Worm (Caenorhabditis elegans): ENCODE measurements around the gene srh-185.
"Not testable (repeated sequence)": the region's sequence is repeated elsewhere in the genome, so short reads cannot be mapped to it uniquely, and the experiment has no call there.

srh-185 gene

ce11 chrV:3094351-3094750 lies 28.3 kb downstream of the srh-185 start, which contains the start of gene cyp-33C9:
Gene cyp-33C9 (minus strand): TSS chrV:3094561.
- TF ChIP-seq snpc-3.4 (tag; optimal IDR thresholded peaks at IDR 0.05) (no peak), rcor-1 (GFP tag; IDR thresholded peaks at IDR 0.05) (no peak), F33H1.4 (GFP tag; IDR thresholded peaks at IDR 0.05) (no peak), F57A8.1 (GFP tag; optimal IDR thresholded peaks at IDR 0.05) (no peak), lin-40 (tag; optimal IDR thresholded peaks at IDR 0.05) (no peak), Y95B8A.8 (GFP tag; IDR thresholded peaks at IDR 0.05) (no peak), hmg-1.2 (GFP tag; IDR thresholded peaks at IDR 0.05) (peak; percentile 34; the same call in 1 of the 2 replicates), repo-1 (tag; optimal IDR thresholded peaks at IDR 0.05) (no peak), nhr-80 (tag; optimal IDR thresholded peaks at IDR 0.05) (peak; percentile 8), dox-1 (GFP tag; IDR thresholded peaks at IDR 0.05) (no peak), attf-6 (GFP tag; IDR thresholded peaks at IDR 0.05) (no peak), nfyb-1 (GFP tag; IDR thresholded peaks at IDR 0.05) (no peak)

- TF ChIP-seq snpc-4 (GFP tag; optimal IDR thresholded peaks at IDR 0.05) = no peak
- TF ChIP-seq snpc-4 (tag; optimal IDR thresholded peaks at IDR 0.05) = peak in 1 of 4 experiments; percentile 53
- no peak for TF ChIP-seq ztf-22 (GFP tag; optimal IDR thresholded peaks at IDR 0.05)
Measured at ce11 chrV:3100527-3100926, 34.5 kb downstream of the srh-185 start.

- not testable (repeated sequence) for TF ChIP-seq chd-7 (tag; optimal IDR thresholded peaks at IDR 0.05); lsl-1 (GFP tag; optimal IDR thresholded peaks at IDR 0.05); fkh-3 (tag; optimal IDR thresholded peaks at IDR 0.05)
Measured at ce11 chrV:3102049-3102448, 36.0 kb downstream of the srh-185 start, which contains the start of gene Y73C8C.4. Gene Y73C8C.4 (minus strand): TSS chrV:3102149.

- no peak for TF ChIP-seq F33H1.4 (GFP tag; IDR thresholded peaks at IDR 0.05)
- no peak for TF ChIP-seq hsf-1 (GFP tag; IDR thresholded peaks at IDR 0.05)
- TF ChIP-seq lir-1 (GFP tag; conservative IDR thresholded peaks at IDR 0.05) = no peak
- no peak for TF ChIP-seq ceh-79 (tag; optimal IDR thresholded peaks at IDR 0.05)
- no peak for TF ChIP-seq fkh-3 (tag; optimal IDR thresholded peaks at IDR 0.05)
- TF ChIP-seq akir-1 (GFP tag; optimal IDR thresholded peaks at IDR 0.05) = no peak
- no peak for TF ChIP-seq K11D2.4 (GFP tag; IDR thresholded peaks at IDR 0.05)
- no peak for TF ChIP-seq zim-3 (tag; optimal IDR thresholded peaks at IDR 0.05)
- TF ChIP-seq ceh-40 (GFP tag; IDR thresholded peaks at IDR 0.05) = no peak
- TF ChIP-seq let-526 (GFP tag; IDR thresholded peaks at IDR 0.05) = no peak
- TF ChIP-seq nfya-2 (GFP tag; IDR thresholded peaks at IDR 0.05) = no peak
- TF ChIP-seq C17E4.6 (GFP tag; IDR thresholded peaks at IDR 0.05) = no peak
- no peak for TF ChIP-seq snpc-1.3 (tag; optimal IDR thresholded peaks at IDR 0.05; ENCODE audit: insufficient read depth)
- TF ChIP-seq ekl-4 (GFP tag; IDR thresholded peaks at IDR 0.05) = no peak
- no peak for TF ChIP-seq bed-2 (GFP tag; IDR thresholded peaks at IDR 0.05)
Measured at ce11 chrV:3104134-3104533, 38.1 kb downstream of the srh-185 start, which contains the start of gene str-66. Gene str-66 (minus strand): TSS chrV:3104234.

ce11 chrV:3105810-3106209 lies 39.8 kb downstream of the srh-185 start, which contains the start of gene str-69:
Gene str-69 (minus strand): TSS chrV:3105910.
- TF ChIP-seq ceh-58 (GFP tag; IDR thresholded peaks at IDR 0.05) (no peak), hlh-12 (tag; optimal IDR thresholded peaks at IDR 0.05) (no peak), F39B2.1 (GFP tag; IDR thresholded peaks at IDR 0.05) (no peak), cebp-2 (GFP tag; IDR thresholded peaks at IDR 0.05) (no peak), rpc-1 (optimal IDR thresholded peaks at IDR 0.05) (no peak), rpc-1 (tag; optimal IDR thresholded peaks at IDR 0.05) (no peak), rec-8 (tag; optimal IDR thresholded peaks at IDR 0.05) (no peak), athp-1 (tag; optimal IDR thresholded peaks at IDR 0.05) (no peak), lin-40 (tag; optimal IDR thresholded peaks at IDR 0.05) (no peak), F49E8.2 (tag; optimal IDR thresholded peaks at IDR 0.05; ENCODE audit: insufficient read depth) (no peak), nhr-120 (GFP tag; IDR thresholded peaks at IDR 0.05) (no peak), die-1 (tag; optimal IDR thresholded peaks at IDR 0.05) (no peak), nhr-179 (tag; optimal IDR thresholded peaks at IDR 0.05) (no peak), sdz-38 (tag; optimal IDR thresholded peaks at IDR 0.05) (no peak), ztf-3 (GFP tag; optimal IDR thresholded peaks at IDR 0.05) (no peak)

Data from whole organism, young adult.